Fruit fly (Drosophila melanogaster) whole organism, embryonic: ENCODE data around the gene ATPsyngamma.

ENCODE experiments used
- CG10209 ChIP-seq: fragments of 200-800 bp; sonication (Bioruptor generic); optimal IDR thresholded peaks from 3 replicates; lab custom pipeline; 2017; ENCODE audit warnings: missing biosample characterization, mild to moderate bottlenecking, missing genetic modification characterization, missing genetic modification reagents
- CG17186 ChIP-seq: fragments of 200-800 bp; sonication (Bioruptor generic); optimal IDR thresholded peaks from 3 replicates; lab custom pipeline; 2017; ENCODE audit warnings: missing biosample characterization, missing genetic modification reagents, missing genetic modification characterization
- CG6175 ChIP-seq: fragments of 200-800 bp; sonication (Bioruptor generic); IDR thresholded peaks from 3 replicates; pipeline ENCODE4 v1.3.6; 2022; ENCODE audit warnings: missing biosample characterization, missing genetic modification characterization
- CG9797 ChIP-seq: fragments of 200-800 bp; sonication (Bioruptor generic); optimal IDR thresholded peaks from 3 replicates; lab custom pipeline; 2018; ENCODE audit warnings: missing biosample characterization, mild to moderate bottlenecking, missing genetic modification characterization
- ftz-f1 ChIP-seq: fragments of 200-800 bp; sonication (Bioruptor generic); optimal IDR thresholded peaks from 2 replicates; lab custom pipeline; 2016; ENCODE audit warnings: missing biosample characterization, missing genetic modification characterization
- sna ChIP-seq: fragments of 200-800 bp; sonication (Bioruptor generic); IDR thresholded peaks from 2 replicates; pipeline ENCODE4 v1.3.6; 2022; ENCODE audit warnings: missing biosample characterization, missing genetic modification characterization; ENCODE audit not compliant: partially characterized antibody

DNA sequence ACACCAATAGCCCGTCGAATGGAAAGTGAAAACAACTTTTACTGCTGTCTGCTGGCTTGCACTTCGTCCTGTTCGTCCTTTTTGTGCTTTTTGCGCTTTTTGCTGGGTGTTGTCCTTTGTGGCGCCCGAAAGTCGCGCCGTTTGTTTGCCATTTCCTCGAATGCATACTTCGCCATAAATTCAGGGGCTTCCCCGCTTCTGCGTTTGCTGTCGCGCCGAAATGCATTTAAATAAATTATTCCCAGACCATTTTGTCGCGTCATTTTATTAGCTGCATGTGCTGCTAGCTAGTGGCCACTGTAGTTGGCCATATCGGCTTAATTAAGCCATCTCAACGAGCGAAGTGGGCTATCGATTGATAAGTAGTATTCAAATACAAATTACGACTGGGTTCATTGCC lies 36.3 kb upstream of the ATPsyngamma start:
- TF ChIP-seq CG6175 (no peak), sna (no peak), ftz-f1 (GFP tag; lab: Kevin White, UChicago) (no peak), CG9797 (GFP tag; lab: Kevin White, UChicago) (no peak), CG10209 (no peak), CG17186 (no peak)
